Worm (Caenorhabditis elegans): ENCODE results near the gene srj-1.

- TF ChIP-seq Y105C5A.15 (GFP tag; IDR thresholded peaks at IDR 0.05) (no peak), skn-1 (tag; optimal IDR thresholded peaks at IDR 0.05) (no peak), nhr-28 (tag; optimal IDR thresholded peaks at IDR 0.05) (no peak), F10B5.3 (tag; optimal IDR thresholded peaks at IDR 0.05) (no peak), hlh-30 (tag; optimal IDR thresholded peaks at IDR 0.05; ENCODE audit: insufficient read depth) (peak; percentile 54), gei-8 (GFP tag; optimal IDR thresholded peaks at IDR 0.05) (no peak), unc-39 (tag; optimal IDR thresholded peaks at IDR 0.05) (no peak), nhr-76 (tag; optimal IDR thresholded peaks at IDR 0.05) (no peak), lin-13 (GFP tag; optimal IDR thresholded peaks at IDR 0.05) (no peak), nhr-102 (tag; optimal IDR thresholded peaks at IDR 0.05) (no peak), nhr-237 (tag; optimal IDR thresholded peaks at IDR 0.05) (no peak), daf-12 (tag; optimal IDR thresholded peaks at IDR 0.05) (no peak)
These were observed 40.0 kb upstream of the srj-1 start for ce11 chrIV:12005090-12005770.
